Worm (Caenorhabditis elegans) whole organism, L3 larva: ENCODE measurements around the gene fbxb-90.

Experiments used
- R02D3.7 ChIP-seq: fragments of 150-350 bp; optimal IDR thresholded peaks from 2 replicates; lab custom pipeline; 2014; ENCODE audit warnings: missing biosample characterization, missing genetic modification characterization
- ama-1 ChIP-seq: fragments of 150-350 bp; optimal IDR thresholded peaks from 2 replicates; lab custom pipeline; 2018
- ceh-28 ChIP-seq: fragments of 150-350 bp; optimal IDR thresholded peaks from 2 replicates; lab custom pipeline; 2014; ENCODE audit warnings: missing biosample characterization, missing genetic modification reagents, missing genetic modification characterization
- ceh-82 ChIP-seq: fragments of 150-350 bp; optimal IDR thresholded peaks from 2 replicates; lab custom pipeline; 2014; ENCODE audit warnings: missing biosample characterization, missing genetic modification characterization
- daf-12 ChIP-seq: fragments of 150-350 bp; optimal IDR thresholded peaks from 2 replicates; lab custom pipeline; 2014; ENCODE audit warnings: missing biosample characterization, missing genetic modification reagents, missing genetic modification characterization
- egl-27 ChIP-seq: sonication (generic microtip); optimal IDR thresholded peaks from 4 replicates; lab custom pipeline; 2017; ENCODE audit warnings: missing biosample characterization, missing genetic modification reagents, missing genetic modification characterization
- egl-5 ChIP-seq: fragments of 150-350 bp; optimal IDR thresholded peaks from 2 replicates; lab custom pipeline; 2017; ENCODE audit warnings: missing biosample characterization, missing genetic modification reagents, missing genetic modification characterization, inconsistent platforms
- elt-1 ChIP-seq: fragments of 150-350 bp; optimal IDR thresholded peaks from 2 replicates; lab custom pipeline; 2014; ENCODE audit warnings: missing biosample characterization, missing genetic modification characterization
- elt-2 ChIP-seq: sonication (generic microtip); optimal IDR thresholded peaks from 2 replicates; lab custom pipeline; 2016; ENCODE audit warnings: missing genetic modification reagents, mild to moderate bottlenecking, missing genetic modification characterization, missing compliant biosample characterization
- fkh-2 ChIP-seq: fragments of 150-350 bp; optimal IDR thresholded peaks from 2 replicates; lab custom pipeline; 2014; ENCODE audit warnings: missing biosample characterization, missing genetic modification reagents, missing genetic modification characterization
- fos-1 ChIP-seq: fragments of 150-350 bp; optimal IDR thresholded peaks from 2 replicates; lab custom pipeline; 2014; ENCODE audit warnings: missing biosample characterization, missing genetic modification characterization
- hmg-11 ChIP-seq: sonication (generic microtip); optimal IDR thresholded peaks from 2 replicates; lab custom pipeline; 2016; ENCODE audit warnings: missing genetic modification characterization, missing compliant biosample characterization
- jun-1 ChIP-seq: fragments of 150-350 bp; optimal IDR thresholded peaks from 2 replicates; lab custom pipeline; 2014; ENCODE audit warnings: missing biosample characterization, missing genetic modification reagents, missing genetic modification characterization
- lin-39 ChIP-seq: fragments of 150-350 bp; optimal IDR thresholded peaks from 2 replicates; lab custom pipeline; 2018; ENCODE audit warnings: missing biosample characterization, missing genetic modification reagents, missing genetic modification characterization
- mdl-1 ChIP-seq: fragments of 150-350 bp; optimal IDR thresholded peaks from 2 replicates; lab custom pipeline; 2014; ENCODE audit warnings: missing biosample characterization, missing genetic modification characterization
- nfya-1 ChIP-seq: sonication (generic microtip); optimal IDR thresholded peaks from 2 replicates; lab custom pipeline; 2017; ENCODE audit warnings: missing genetic modification characterization, mild to moderate bottlenecking, missing compliant biosample characterization, antibody characterized with exemption, moderate library complexity; ENCODE audit not compliant: insufficient read depth
- nhr-11 ChIP-seq: fragments of 150-350 bp; optimal IDR thresholded peaks from 2 replicates; lab custom pipeline; 2014; ENCODE audit warnings: missing biosample characterization, missing genetic modification characterization
- nhr-12 ChIP-seq: fragments of 150-350 bp; optimal IDR thresholded peaks from 2 replicates; lab custom pipeline; 2014; ENCODE audit warnings: missing biosample characterization, missing genetic modification characterization
- nhr-23 ChIP-seq: fragments of 150-350 bp; optimal IDR thresholded peaks from 2 replicates; lab custom pipeline; 2014; ENCODE audit warnings: missing biosample characterization, missing genetic modification reagents, missing genetic modification characterization
- nhr-237 ChIP-seq: fragments of 150-350 bp; optimal IDR thresholded peaks from 2 replicates; lab custom pipeline; 2014; ENCODE audit warnings: missing biosample characterization, missing genetic modification characterization
- nhr-43 ChIP-seq: sonication (generic microtip); optimal IDR thresholded peaks from 2 replicates; lab custom pipeline; 2016; ENCODE audit warnings: mild to moderate bottlenecking, missing genetic modification characterization, missing compliant biosample characterization; ENCODE audit not compliant: poor library complexity, severe bottlenecking
- nhr-77 ChIP-seq: fragments of 150-350 bp; optimal IDR thresholded peaks from 2 replicates; lab custom pipeline; 2014; ENCODE audit warnings: missing biosample characterization, missing genetic modification characterization
- pha-4 ChIP-seq: fragments of 150-350 bp; optimal IDR thresholded peaks from 2 replicates; lab custom pipeline; 2014; ENCODE audit warnings: missing biosample characterization, missing genetic modification reagents, missing genetic modification characterization
- pqm-1 ChIP-seq: fragments of 150-350 bp; optimal IDR thresholded peaks from 2 replicates; lab custom pipeline; 2017; ENCODE audit warnings: missing biosample characterization, missing genetic modification characterization, inconsistent platforms
- sea-2 ChIP-seq: fragments of 150-350 bp; sonication (generic microtip); optimal IDR thresholded peaks from 4 replicates; lab custom pipeline; 2014; ENCODE audit warnings: missing biosample characterization, missing genetic modification reagents, missing genetic modification characterization
- skn-1 ChIP-seq: fragments of 150-350 bp; optimal IDR thresholded peaks from 2 replicates; lab custom pipeline; 2014; ENCODE audit warnings: missing biosample characterization, missing genetic modification characterization
- snpc-4 ChIP-seq: fragments of 150-350 bp; optimal IDR thresholded peaks from 2 replicates; lab custom pipeline; 2014; ENCODE audit warnings: missing biosample characterization, missing genetic modification characterization
- unc-39 ChIP-seq: sonication (generic microtip); optimal IDR thresholded peaks from 4 replicates; lab custom pipeline; 2017; ENCODE audit warnings: missing biosample characterization, missing genetic modification characterization
- ztf-11 ChIP-seq: fragments of 150-350 bp; optimal IDR thresholded peaks from 2 replicates; lab custom pipeline; 2014; ENCODE audit warnings: missing biosample characterization, missing genetic modification characterization
- ztf-4 ChIP-seq: fragments of 150-350 bp; optimal IDR thresholded peaks from 2 replicates; lab custom pipeline; 2014; ENCODE audit warnings: missing biosample characterization, missing genetic modification characterization

The fbxb-90 gene

ce11 chrII:3748719-3749118, at the start of gene fbxb-90:
Gene fbxb-90 (minus strand): TSS chrII:3748819.
- TF ChIP-seq ztf-4 (tag; lab: Kevin White, UChicago) = no peak
- TF ChIP-seq sea-2 (GFP tag; lab: Kevin White, UChicago) = no peak
- TF ChIP-seq nhr-12 (tag; lab: Kevin White, UChicago) = no peak

- TF ChIP-seq sea-2 (GFP tag; lab: Kevin White, UChicago) = no peak
- TF ChIP-seq ceh-82 (tag; lab: Kevin White, UChicago) = no peak
- no peak for TF ChIP-seq elt-1 (tag; lab: Kevin White, UChicago)
- TF ChIP-seq egl-27 (tag; lab: Kevin White, UChicago) = no peak
These were observed 46.7 kb upstream of the fbxb-90 start, which contains the start of gene Y8A9A.2 for ce11 chrII:3795323-3795722. Gene Y8A9A.2 (plus strand): TSS chrII:3795623.

- TF ChIP-seq daf-12 (no peak), lin-39 (tag; lab: Kevin White, UChicago) (no peak), nhr-237 (tag; lab: Kevin White, UChicago) (no peak), ama-1 (lab: Kevin White, UChicago) (no peak), R02D3.7 (no peak), fos-1 (tag; lab: Kevin White, UChicago) (no peak), hmg-11 (tag; lab: Kevin White, UChicago) (no peak), nhr-11 (tag; lab: Kevin White, UChicago) (no peak), ztf-11 (tag; lab: Kevin White, UChicago) (no peak), pqm-1 (tag; lab: Kevin White, UChicago) (no peak), ceh-82 (tag; lab: Kevin White, UChicago) (no peak), nhr-23 (tag; lab: Kevin White, UChicago) (no peak), ztf-4 (tag; lab: Kevin White, UChicago) (no peak), snpc-4 (tag; lab: Kevin White, UChicago) (no peak), mdl-1 (tag; lab: Kevin White, UChicago) (no peak), nhr-12 (tag; lab: Kevin White, UChicago) (no peak), elt-1 (tag; lab: Kevin White, UChicago) (no peak), unc-39 (tag; lab: Kevin White, UChicago) (no peak)
These were observed 44.7 kb upstream of the fbxb-90 start, which contains the start of gene fbxb-99 for ce11 chrII:3793336-3793735. Gene fbxb-99 (minus strand): TSS chrII:3793436.

- TF ChIP-seq pqm-1 (tag; lab: Kevin White, UChicago) = peak; percentile 7
- no peak for TF ChIP-seq elt-1 (tag; lab: Kevin White, UChicago)
- peak; percentile 58 for TF ChIP-seq elt-2 (tag; lab: Kevin White, UChicago)
- TF ChIP-seq fos-1 (tag; lab: Kevin White, UChicago) = no peak
These were observed 39.8 kb upstream of the fbxb-90 start for ce11 chrII:3788356-3788962.

- no peak for TF ChIP-seq nhr-77 (tag; lab: Kevin White, UChicago)
- no peak for TF ChIP-seq nfya-1
- TF ChIP-seq egl-27 (tag; lab: Kevin White, UChicago) = no peak
- no peak for TF ChIP-seq unc-39 (tag; lab: Kevin White, UChicago)
- TF ChIP-seq fkh-2 (tag; lab: Kevin White, UChicago) = no peak
- TF ChIP-seq elt-2 (tag; lab: Kevin White, UChicago) = no peak
- TF ChIP-seq R02D3.7 = no peak
- no peak for TF ChIP-seq ceh-82 (tag; lab: Kevin White, UChicago)
- TF ChIP-seq nhr-43 (tag; lab: Kevin White, UChicago) = no peak
- TF ChIP-seq ceh-28 (tag; lab: Kevin White, UChicago) = no peak
These were observed 38.5 kb upstream of the fbxb-90 start, which contains the start of gene T24E12.13 for ce11 chrII:3787151-3787550. Gene T24E12.13 (plus strand): TSS chrII:3787451.

ce11 chrII:3786538-3786937, 37.9 kb upstream of the fbxb-90 start:
- TF ChIP-seq pqm-1 (tag; lab: Kevin White, UChicago) (peak; percentile 100), pha-4 (tag; lab: Kevin White, UChicago) (peak; percentile 92), unc-39 (tag; lab: Kevin White, UChicago) (no peak), nhr-77 (tag; lab: Kevin White, UChicago) (no peak), fos-1 (tag; lab: Kevin White, UChicago) (peak; percentile 63), elt-2 (tag; lab: Kevin White, UChicago) (peak; percentile 100), nhr-237 (tag; lab: Kevin White, UChicago) (no peak), jun-1 (tag; lab: Kevin White, UChicago) (peak; percentile 96), skn-1 (tag; lab: Kevin White, UChicago) (peak; percentile 35), egl-5 (tag; lab: Kevin White, UChicago) (no peak), egl-27 (tag; lab: Kevin White, UChicago) (peak; percentile 46)
- TF ChIP-seq, all 47 proteins: peak for 7
